Worm (Caenorhabditis elegans): ENCODE measurements around the gene F20A1.4.

DNA sequence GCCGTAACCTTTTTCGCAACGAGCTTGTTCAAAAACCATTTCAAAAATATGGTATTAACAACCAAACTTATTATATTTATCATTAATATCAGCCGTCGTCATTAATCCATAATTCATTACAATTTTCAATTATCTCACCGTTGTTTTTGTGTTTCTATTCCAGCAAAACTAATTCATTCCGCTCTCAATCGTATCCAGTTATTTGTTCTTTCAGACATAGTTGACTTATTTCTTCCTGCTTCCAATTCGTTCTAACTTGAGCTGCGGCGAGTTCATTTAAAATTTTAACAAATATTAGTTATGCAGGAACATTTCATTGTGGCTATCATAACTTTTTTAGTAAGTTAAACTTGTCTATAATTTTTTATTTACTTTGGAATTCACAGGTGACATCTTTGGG lies 45.6 kb downstream of the F20A1.4 start, which contains the start of gene srx-16:
- TF ChIP-seq him-1 (tag; optimal IDR thresholded peaks at IDR 0.05) = no peak
- no peak for TF ChIP-seq dao-5 (tag; optimal IDR thresholded peaks at IDR 0.05)
